Fruit fly (Drosophila melanogaster) whole organism, pupa: ENCODE results near the gene Ice2.
A peak's percentile ranks its signal among the peaks of the same experiment; 100 is the strongest.

Experiments
- CG10348 ChIP-seq: fragments of 200-800 bp; sonication (Bioruptor generic); IDR thresholded peaks from 2 replicates; pipeline ENCODE4 v1.3.6; 2022; ENCODE audit warnings: missing biosample characterization, missing genetic modification characterization
- CG12605 ChIP-seq: fragments of 200-800 bp; sonication (Bioruptor generic); IDR thresholded peaks from 2 replicates; pipeline ENCODE4 v1.3.6; 2022; ENCODE audit warnings: missing biosample characterization, missing genetic modification characterization
- CG13204 ChIP-seq: fragments of 200-800 bp; sonication (Bioruptor generic); optimal IDR thresholded peaks from 2 replicates; lab custom pipeline; 2018; ENCODE audit warnings: missing biosample characterization, mild to moderate bottlenecking, missing genetic modification characterization, moderate library complexity
- CG14655 ChIP-seq: fragments of 200-800 bp; sonication (Bioruptor generic); optimal IDR thresholded peaks from 3 replicates; lab custom pipeline; 2017; ENCODE audit warnings: mild to moderate bottlenecking, missing biosample characterization, missing genetic modification reagents, missing genetic modification characterization
- CG15710 ChIP-seq: fragments of 200-800 bp; sonication (Bioruptor generic); optimal IDR thresholded peaks from 2 replicates; lab custom pipeline; 2018; ENCODE audit warnings: missing biosample characterization, mild to moderate bottlenecking, missing genetic modification characterization, moderate library complexity
- CG17806 ChIP-seq: fragments of 200-800 bp; sonication (Bioruptor generic); optimal IDR thresholded peaks from 2 replicates; lab custom pipeline; 2018; ENCODE audit warnings: missing biosample characterization, mild to moderate bottlenecking, missing genetic modification characterization, moderate library complexity
- CG32121 ChIP-seq: fragments of 200-800 bp; sonication (Bioruptor generic); IDR thresholded peaks from 2 replicates; pipeline ENCODE4 v1.3.6; 2022; ENCODE audit warnings: missing biosample characterization, missing genetic modification characterization
- CG34367 ChIP-seq: fragments of 200-800 bp; sonication (Bioruptor generic); optimal IDR thresholded peaks from 2 replicates; lab custom pipeline; 2018; ENCODE audit warnings: missing biosample characterization, mild to moderate bottlenecking, missing genetic modification characterization
- CG4496 ChIP-seq: fragments of 200-800 bp; sonication (Bioruptor generic); IDR thresholded peaks from 3 replicates; pipeline ENCODE4 v1.3.6; 2022; ENCODE audit warnings: missing biosample characterization, missing genetic modification characterization
- CG8159 ChIP-seq: fragments of 200-800 bp; sonication (Bioruptor generic); optimal IDR thresholded peaks from 3 replicates; lab custom pipeline; 2018; ENCODE audit warnings: missing biosample characterization, mild to moderate bottlenecking, missing genetic modification characterization, moderate library complexity
- CG8301 ChIP-seq: fragments of 200-800 bp; sonication (Bioruptor generic); optimal IDR thresholded peaks from 2 replicates; lab custom pipeline; 2018; ENCODE audit warnings: missing biosample characterization, mild to moderate bottlenecking, missing genetic modification characterization
- CG9948 ChIP-seq: fragments of 200-800 bp; sonication (Bioruptor generic); optimal IDR thresholded peaks from 2 replicates; lab custom pipeline; 2018; ENCODE audit warnings: missing biosample characterization, mild to moderate bottlenecking, missing genetic modification characterization, moderate library complexity
- D1 ChIP-seq: fragments of 200-800 bp; sonication (Bioruptor generic); optimal IDR thresholded peaks from 2 replicates; lab custom pipeline; 2018; ENCODE audit warnings: missing biosample characterization, mild to moderate bottlenecking, missing genetic modification characterization, moderate library complexity
- EcR ChIP-seq: fragments of 200-800 bp; sonication (Bioruptor generic); optimal IDR thresholded peaks from 3 replicates; lab custom pipeline; 2019; ENCODE audit warnings: missing biosample characterization, missing genetic modification characterization, mild to moderate bottlenecking, moderate library complexity, missing genetic modification reagents
- Ets98B ChIP-seq: fragments of 200-800 bp; sonication (Bioruptor generic); IDR thresholded peaks from 2 replicates; pipeline ENCODE4 v1.3.6; 2022; ENCODE audit warnings: missing biosample characterization, missing genetic modification characterization
- Pif1A ChIP-seq: fragments of 200-800 bp; sonication (Bioruptor generic); optimal IDR thresholded peaks from 3 replicates; lab custom pipeline; 2016; ENCODE audit warnings: missing biosample characterization, missing genetic modification characterization
- Pif1B ChIP-seq: fragments of 200-800 bp; sonication (Bioruptor generic); optimal IDR thresholded peaks from 3 replicates; lab custom pipeline; 2016; ENCODE audit warnings: missing biosample characterization, missing genetic modification characterization
- Snoo ChIP-seq: fragments of 200-800 bp; sonication (Bioruptor generic); optimal IDR thresholded peaks from 3 replicates; lab custom pipeline; 2017; ENCODE audit warnings: missing biosample characterization, mild to moderate bottlenecking, missing genetic modification characterization, inconsistent platforms
- fd96Ca ChIP-seq: fragments of 200-800 bp; sonication (Bioruptor generic); IDR thresholded peaks from 3 replicates; pipeline ENCODE4 v1.3.6; 2022; ENCODE audit warnings: missing biosample characterization, missing genetic modification characterization
- gl ChIP-seq: fragments of 200-800 bp; sonication (Bioruptor generic); optimal IDR thresholded peaks from 2 replicates; lab custom pipeline; 2018; ENCODE audit warnings: missing biosample characterization, mild to moderate bottlenecking, missing genetic modification characterization
- rn ChIP-seq: fragments of 200-800 bp; sonication (Bioruptor generic); IDR thresholded peaks from 2 replicates; pipeline ENCODE4 v1.3.6; 2022; ENCODE audit warnings: missing biosample characterization, missing genetic modification characterization

Ice2 gene

DNA sequence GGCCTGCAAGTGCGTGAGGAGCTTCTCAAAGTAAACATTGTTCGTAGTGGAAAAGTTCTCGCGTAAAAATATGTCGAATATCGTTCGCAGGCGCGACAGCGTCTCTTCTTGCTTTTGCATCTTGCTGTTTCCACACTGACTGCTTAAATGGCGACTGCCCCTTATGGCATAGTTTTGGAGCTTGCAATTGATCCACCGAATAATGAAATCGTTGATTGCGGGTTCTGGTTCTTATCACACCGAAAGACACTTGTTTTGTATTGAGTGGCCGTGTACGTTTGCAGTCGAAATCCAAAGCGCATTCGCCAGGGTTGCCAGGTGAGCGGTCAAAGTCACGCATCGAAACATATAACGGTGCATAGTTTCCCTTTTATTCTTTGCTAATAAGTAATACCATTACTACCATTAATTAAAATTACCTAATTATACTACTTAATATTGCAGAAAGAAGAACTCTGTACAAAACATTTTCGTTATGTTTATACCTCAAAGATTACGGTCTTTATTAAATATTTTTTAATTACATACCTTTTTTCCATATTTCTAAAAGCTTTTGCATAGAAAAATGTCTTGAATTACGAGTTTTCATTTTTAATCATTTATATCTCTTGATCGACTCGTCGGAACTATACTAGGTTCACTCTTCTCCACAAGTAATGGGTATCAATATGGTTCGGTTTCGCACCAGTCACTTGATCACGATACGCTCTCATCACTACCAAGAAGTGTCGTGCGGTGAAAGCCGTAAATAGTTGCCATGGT, 28.4 kb upstream of the Ice2 start, which contains the start of the genes CG7044 and Tbc1d22:
CG7044 (minus strand) TSS at position 266 of the 762 bp plus-strand sequence.
Tbc1d22 (plus strand) TSS at position 747 of the 762 bp plus-strand sequence.
- TF ChIP-seq CG4496 (GFP tag; lab: Robert Waterston, UW) (0 out of 3 replicates have a peak, but pooled peaks have one; percentile 12), CG15710 (tag; lab: Kevin White, UChicago) (peak; percentile 43), Pif1A (no peak), CG9948 (tag; lab: Kevin White, UChicago) (peak; percentile 26), CG34367 (tag; lab: Kevin White, UChicago) (peak; percentile 31), CG32121 (no peak), Snoo (tag; lab: Kevin White, UChicago) (peak; percentile 21)

DNA sequence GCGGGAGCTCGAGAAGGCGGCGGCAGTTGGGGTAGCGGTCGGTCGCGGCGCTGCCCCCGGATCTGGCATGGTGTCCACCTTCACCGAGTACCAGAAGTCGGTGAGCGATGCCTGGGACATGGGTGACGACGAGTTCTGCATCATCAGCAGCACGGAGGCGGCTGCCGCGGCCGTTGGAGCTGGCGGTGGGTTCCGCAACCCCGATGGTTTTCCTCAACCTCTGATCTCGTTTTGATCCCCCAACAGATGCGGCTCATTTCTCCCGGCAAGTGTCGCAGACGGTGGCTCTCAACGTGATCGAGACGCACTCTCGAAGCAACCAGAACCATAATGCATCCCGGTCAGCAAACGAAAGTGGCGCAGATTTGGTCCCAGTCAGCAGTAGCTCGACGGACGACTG, 27.5 kb upstream of the Ice2 start:
- no peak for TF ChIP-seq CG32121
- TF ChIP-seq Snoo (tag; lab: Kevin White, UChicago), result no peak
- no peak for TF ChIP-seq CG17806 (tag; lab: Kevin White, UChicago)
- no peak for TF ChIP-seq CG4496 (GFP tag; lab: Robert Waterston, UW)
- TF ChIP-seq CG15710 (tag; lab: Kevin White, UChicago), result no peak
- no peak for TF ChIP-seq D1
- TF ChIP-seq EcR, result no peak
- no peak for TF ChIP-seq Pif1A
- TF ChIP-seq CG9948 (tag; lab: Kevin White, UChicago), result no peak

DNA sequence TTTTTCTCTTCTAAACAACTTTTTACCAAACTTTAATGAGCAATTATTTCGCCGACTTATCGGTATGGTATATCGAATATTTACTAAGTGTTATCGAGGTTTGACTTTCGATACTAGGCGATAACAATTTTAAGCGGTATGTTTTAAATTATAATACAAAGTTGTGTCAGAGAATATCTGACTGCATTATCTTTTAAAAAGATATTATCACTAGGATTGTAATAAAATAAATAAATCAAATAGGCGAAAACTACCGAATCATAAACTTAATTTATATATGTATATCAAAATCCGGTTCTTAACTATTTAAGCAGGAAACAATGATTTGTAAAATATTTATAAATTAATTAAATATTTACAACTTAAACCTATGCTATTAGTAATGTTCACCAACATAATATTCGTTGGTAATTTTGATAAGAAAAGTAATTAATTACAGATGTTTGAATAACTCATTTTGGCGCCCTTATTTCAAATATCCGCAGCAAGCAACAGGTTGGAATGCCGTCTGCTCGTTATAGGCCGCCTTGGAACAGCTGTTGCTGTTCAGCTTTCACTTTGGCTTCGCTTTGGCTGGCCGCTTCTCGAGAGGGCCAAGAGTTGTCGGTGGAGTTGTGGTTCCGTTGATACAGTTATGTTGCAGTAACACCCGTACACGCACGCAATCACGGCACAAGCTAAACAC, 22.0 kb upstream of the Ice2 start, which contains the start of the genes Sec15 and rtet:
Sec15 (minus strand) TSS at position 66 of the 685 bp plus-strand sequence.
rtet (plus strand) TSS at position 540 of the 685 bp plus-strand sequence.
- TF ChIP-seq CG12605 (GFP tag; lab: Robert Waterston, UW), result peak; percentile 27; the same call in 1 of the 2 replicates
- TF ChIP-seq CG17806 (tag; lab: Kevin White, UChicago), result peak; percentile 6
- TF ChIP-seq EcR, result no peak
- no peak for TF ChIP-seq rn (GFP tag; lab: Robert Waterston, UW)
- no peak for TF ChIP-seq CG10348 (GFP tag; lab: Robert Waterston, UW)
- TF ChIP-seq CG32121, result peak; percentile 52
- no peak for TF ChIP-seq Snoo (tag; lab: Kevin White, UChicago)
- no peak for TF ChIP-seq CG14655 (GFP tag; lab: Kevin White, UChicago)
- TF ChIP-seq fd96Ca, result peak; percentile 66
- no peak for TF ChIP-seq Pif1B (GFP tag; lab: Kevin White, UChicago)
- peak; percentile 58 for TF ChIP-seq Ets98B
- TF ChIP-seq CG15710 (tag; lab: Kevin White, UChicago), result peak; percentile 47
- peak; percentile 27 for TF ChIP-seq CG34367 (tag; lab: Kevin White, UChicago)
- TF ChIP-seq CG13204 (GFP tag; lab: Kevin White, UChicago), result no peak
- TF ChIP-seq gl (tag; lab: Kevin White, UChicago), result no peak
- no peak for TF ChIP-seq CG8159 (tag; lab: Kevin White, UChicago)
- no peak for TF ChIP-seq CG8301
- peak; percentile 63; the same call in 1 of the 3 replicates for TF ChIP-seq CG4496 (GFP tag; lab: Robert Waterston, UW)
- TF ChIP-seq Pif1A, result no peak
- TF ChIP-seq CG9948 (tag; lab: Kevin White, UChicago), result peak; percentile 30
- no peak for TF ChIP-seq D1

DNA sequence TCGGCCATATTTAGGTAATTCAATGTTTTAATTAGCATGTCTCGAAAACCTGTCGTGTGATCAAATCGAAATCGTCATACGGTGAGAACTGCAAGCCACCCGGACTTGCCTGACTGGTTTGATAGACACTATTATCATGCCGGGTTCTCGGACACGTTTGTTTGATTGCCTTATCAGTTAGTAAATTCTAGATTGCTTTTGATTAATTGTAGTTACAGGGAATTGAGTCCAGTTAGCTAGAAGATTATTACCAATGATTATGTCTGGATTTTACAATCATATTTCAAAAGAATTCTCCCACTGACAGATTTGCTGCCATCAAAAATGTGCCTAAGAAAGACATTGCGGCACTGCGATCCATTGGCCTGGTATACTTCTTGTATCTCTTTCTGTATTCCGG, 20.3 kb upstream of the Ice2 start:
- no peak for TF ChIP-seq CG9948 (tag; lab: Kevin White, UChicago)
- no peak for TF ChIP-seq CG8301
- TF ChIP-seq Pif1B (GFP tag; lab: Kevin White, UChicago), result no peak
- TF ChIP-seq EcR, result no peak
- TF ChIP-seq CG14655 (GFP tag; lab: Kevin White, UChicago), result no peak
- no peak for TF ChIP-seq CG4496 (GFP tag; lab: Robert Waterston, UW)
- no peak for TF ChIP-seq fd96Ca
- TF ChIP-seq CG34367 (tag; lab: Kevin White, UChicago), result no peak
- no peak for TF ChIP-seq Snoo (tag; lab: Kevin White, UChicago)
- no peak for TF ChIP-seq CG32121
- TF ChIP-seq CG13204 (GFP tag; lab: Kevin White, UChicago), result no peak
- TF ChIP-seq CG8159 (tag; lab: Kevin White, UChicago), result no peak
- no peak for TF ChIP-seq Ets98B

DNA sequence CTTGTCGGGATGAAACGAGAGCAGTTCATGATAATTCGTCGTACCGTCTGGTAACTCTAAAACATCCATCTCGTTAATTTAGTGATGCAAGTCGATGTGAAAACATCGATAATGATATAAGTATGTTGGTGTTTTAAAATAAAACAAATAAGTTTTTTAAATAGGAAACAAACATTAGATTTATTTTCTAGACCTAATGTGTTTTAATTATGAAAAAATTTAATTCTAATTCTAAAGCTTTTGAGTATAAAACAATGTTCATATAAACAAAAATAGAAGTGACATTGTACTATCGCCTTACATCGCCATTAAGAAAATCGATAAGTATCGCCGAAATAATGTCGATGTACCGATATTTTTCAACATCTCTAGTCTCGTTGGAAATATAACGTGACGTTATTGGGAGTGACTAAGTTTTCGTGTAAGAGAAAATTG, 19.0 kb upstream of the Ice2 start, which contains the start of gene Rab11:
Rab11 (plus strand) TSS at position 363 of the 435 bp plus-strand sequence.
- TF ChIP-seq CG10348 (GFP tag; lab: Robert Waterston, UW), result no peak
- TF ChIP-seq CG34367 (tag; lab: Kevin White, UChicago), result peak; percentile 12
- TF ChIP-seq CG13204 (GFP tag; lab: Kevin White, UChicago), result no peak
- TF ChIP-seq CG14655 (GFP tag; lab: Kevin White, UChicago), result no peak
- peak; percentile 39 for TF ChIP-seq CG8159 (tag; lab: Kevin White, UChicago)
- TF ChIP-seq fd96Ca, result no peak
- no peak for TF ChIP-seq Pif1A
- no peak for TF ChIP-seq CG4496 (GFP tag; lab: Robert Waterston, UW)
- TF ChIP-seq CG15710 (tag; lab: Kevin White, UChicago), result peak; percentile 43
- no peak for TF ChIP-seq Ets98B
